Worm (Caenorhabditis elegans): ENCODE measurements around the gene Y17G9B.5.
A peak's percentile ranks its signal among the peaks of the same experiment; 100 is the strongest.

The Y17G9B.5 gene

ce11 chrIV:4727935-4728334, 22.1 kb upstream of the Y17G9B.5 start (continued):
- TF ChIP-seq rnt-1 (tag; optimal IDR thresholded peaks at IDR 0.05) (peak; percentile 90), nhr-47 (tag; optimal IDR thresholded peaks at IDR 0.05) (peak; percentile 98), nhr-20 (tag; optimal IDR thresholded peaks at IDR 0.05) (peak; percentile 93), ztf-11 (tag; optimal IDR thresholded peaks at IDR 0.05) (peak in 1 of 2 experiments; percentile 75), fkh-4 (tag; optimal IDR thresholded peaks at IDR 0.05; ENCODE audit: borderline replicate concordance) (peak; percentile 82), mep-1 (tag; optimal IDR thresholded peaks at IDR 0.05) (peak; percentile 63), lin-35 (GFP tag; optimal IDR thresholded peaks at IDR 0.05) (peak; percentile 9 to 67), unc-86 (tag; optimal IDR thresholded peaks at IDR 0.05) (peak; percentile 89)

- no peak for TF ChIP-seq skn-1 (tag; optimal IDR thresholded peaks at IDR 0.05)
These were observed 12.8 kb upstream of the Y17G9B.5 start, which contains the start of gene fbxb-78 for ce11 chrIV:4737258-4737657. fbxb-78 (plus strand) TSS chrIV:4737558.

ce11 chrIV:4742480-4742879, 7.6 kb upstream of the Y17G9B.5 start:
- TF ChIP-seq nhr-19 (GFP tag; conservative IDR thresholded peaks at IDR 0.05), result no peak
- TF ChIP-seq lin-14 (GFP tag; optimal IDR thresholded peaks at IDR 0.05), result no peak
- no peak for TF ChIP-seq ets-5 (GFP tag; IDR thresholded peaks at IDR 0.05)
- TF ChIP-seq nhr-85 (tag), result no peak
- no peak for TF ChIP-seq lin-15B (tag; optimal IDR thresholded peaks at IDR 0.05)
- TF ChIP-seq pqm-1 (tag; optimal IDR thresholded peaks at IDR 0.05), result no peak
- TF ChIP-seq fkh-4 (tag; optimal IDR thresholded peaks at IDR 0.05; ENCODE audit: borderline replicate concordance), result no peak
- TF ChIP-seq efl-1 (optimal IDR thresholded peaks at IDR 0.05), result no peak
- TF ChIP-seq efl-1 (GFP tag; optimal IDR thresholded peaks at IDR 0.05 in 1 of 2), result peak in 1 of 2 experiments; percentile 91

ce11 chrIV:4744167-4744566, 5.9 kb upstream of the Y17G9B.5 start, which contains the start of gene hoe-1:
hoe-1 (minus strand) TSS chrIV:4744267.
- TF ChIP-seq ceh-8 (GFP tag; optimal IDR thresholded peaks at IDR 0.05) (no peak), efl-1 (optimal IDR thresholded peaks at IDR 0.05) (no peak), efl-1 (GFP tag; optimal IDR thresholded peaks at IDR 0.05 in 1 of 2) (peak in 1 of 2 experiments; percentile 24), blmp-1 (tag; optimal IDR thresholded peaks at IDR 0.05) (no peak), tlp-1 (tag; optimal IDR thresholded peaks at IDR 0.05) (no peak), ceh-90 (tag; optimal IDR thresholded peaks at IDR 0.05) (no peak)

- TF ChIP-seq tlp-1 (tag; optimal IDR thresholded peaks at IDR 0.05) (no peak), jun-1 (tag; optimal IDR thresholded peaks at IDR 0.05) (peak; percentile 39), skn-1 (tag; optimal IDR thresholded peaks at IDR 0.05) (peak; percentile 49), alr-1 (tag; optimal IDR thresholded peaks at IDR 0.05; ENCODE audit: borderline replicate concordance) (no peak), nhr-84 (tag; optimal IDR thresholded peaks at IDR 0.05) (no peak), nhr-19 (GFP tag; conservative IDR thresholded peaks at IDR 0.05) (peak; percentile 82), sox-4 (tag; optimal IDR thresholded peaks at IDR 0.05) (peak; percentile 44), efl-1 (optimal IDR thresholded peaks at IDR 0.05) (peak; percentile 71 to 79), efl-1 (GFP tag; optimal IDR thresholded peaks at IDR 0.05 in 1 of 2) (peak; percentile 76 to 97), blmp-1 (tag; optimal IDR thresholded peaks at IDR 0.05) (no peak), ztf-4 (tag; optimal IDR thresholded peaks at IDR 0.05) (peak; percentile 35), F16B12.6 (tag; optimal IDR thresholded peaks at IDR 0.05) (peak; percentile 55), nhr-47 (tag; optimal IDR thresholded peaks at IDR 0.05) (peak; percentile 88), aly-2 (tag; optimal IDR thresholded peaks at IDR 0.05) (peak; percentile 50), nhr-11 (tag; optimal IDR thresholded peaks at IDR 0.05) (peak; percentile 51), egl-27 (tag; optimal IDR thresholded peaks at IDR 0.05) (no peak), nhr-85 (tag) (peak; percentile 79), C16A3.4 (tag; optimal IDR thresholded peaks at IDR 0.05) (peak; percentile 79), unc-62 (GFP tag; optimal IDR thresholded peaks at IDR 0.05) (no peak), ets-5 (GFP tag; IDR thresholded peaks at IDR 0.05) (no peak), ama-1 (optimal IDR thresholded peaks at IDR 0.05) (no peak), dsc-1 (tag; optimal IDR thresholded peaks at IDR 0.05) (peak; percentile 72), irx-1 (tag; optimal IDR thresholded peaks at IDR 0.05) (peak; percentile 69), nhr-28 (tag; optimal IDR thresholded peaks at IDR 0.05) (no peak), unc-130 (tag; optimal IDR thresholded peaks at IDR 0.05) (no peak), zag-1 (tag; optimal IDR thresholded peaks at IDR 0.05) (no peak), ztf-11 (tag; optimal IDR thresholded peaks at IDR 0.05) (peak in 1 of 2 experiments; percentile 44), mab-9 (GFP tag; IDR thresholded peaks at IDR 0.05) (0 out of 2 replicates have a peak, but pooled peaks have one; percentile 40), nhr-90 (tag; optimal IDR thresholded peaks at IDR 0.05; ENCODE audit: poor library complexity) (peak; percentile 76), unc-30 (tag; optimal IDR thresholded peaks at IDR 0.05) (no peak), Y116A8C.19 (tag; optimal IDR thresholded peaks at IDR 0.05; ENCODE audit: borderline replicate concordance) (no peak), lsy-2 (tag; optimal IDR thresholded peaks at IDR 0.05) (peak; percentile 96), mdl-1 (tag; optimal IDR thresholded peaks at IDR 0.05) (peak in 1 of 2 experiments; percentile 56), xbp-1 (tag; optimal IDR thresholded peaks at IDR 0.05) (peak; percentile 81)
These were observed 4.6 kb upstream of the Y17G9B.5 start, which contains the start of gene timm-17B.1 for ce11 chrIV:4745422-4745821. timm-17B.1 (minus strand) TSS chrIV:4745492.

Data from whole organism, L1 larva.